Fruit fly (Drosophila melanogaster) whole organism, pupa: ENCODE data around the gene Reg-2.
A peak's percentile ranks its signal among the peaks of the same experiment; 100 is the strongest.

Source experiments
- CG10348 ChIP-seq: fragments of 200-800 bp; sonication (Bioruptor generic); IDR thresholded peaks from 2 replicates; pipeline ENCODE4 v1.3.6; 2022; ENCODE audit warnings: missing biosample characterization, missing genetic modification characterization
- CG12605 ChIP-seq: fragments of 200-800 bp; sonication (Bioruptor generic); IDR thresholded peaks from 2 replicates; pipeline ENCODE4 v1.3.6; 2022; ENCODE audit warnings: missing biosample characterization, missing genetic modification characterization
- CG13204 ChIP-seq: fragments of 200-800 bp; sonication (Bioruptor generic); optimal IDR thresholded peaks from 2 replicates; lab custom pipeline; 2018; ENCODE audit warnings: missing biosample characterization, mild to moderate bottlenecking, missing genetic modification characterization, moderate library complexity
- CG14655 ChIP-seq: fragments of 200-800 bp; sonication (Bioruptor generic); optimal IDR thresholded peaks from 3 replicates; lab custom pipeline; 2017; ENCODE audit warnings: mild to moderate bottlenecking, missing biosample characterization, missing genetic modification reagents, missing genetic modification characterization
- CG15710 ChIP-seq: fragments of 200-800 bp; sonication (Bioruptor generic); optimal IDR thresholded peaks from 2 replicates; lab custom pipeline; 2018; ENCODE audit warnings: missing biosample characterization, mild to moderate bottlenecking, missing genetic modification characterization, moderate library complexity
- CG17806 ChIP-seq: fragments of 200-800 bp; sonication (Bioruptor generic); optimal IDR thresholded peaks from 2 replicates; lab custom pipeline; 2018; ENCODE audit warnings: missing biosample characterization, mild to moderate bottlenecking, missing genetic modification characterization, moderate library complexity
- CG32121 ChIP-seq: fragments of 200-800 bp; sonication (Bioruptor generic); IDR thresholded peaks from 2 replicates; pipeline ENCODE4 v1.3.6; 2022; ENCODE audit warnings: missing biosample characterization, missing genetic modification characterization
- CG34367 ChIP-seq: fragments of 200-800 bp; sonication (Bioruptor generic); optimal IDR thresholded peaks from 2 replicates; lab custom pipeline; 2018; ENCODE audit warnings: missing biosample characterization, mild to moderate bottlenecking, missing genetic modification characterization
- CG4496 ChIP-seq: fragments of 200-800 bp; sonication (Bioruptor generic); IDR thresholded peaks from 3 replicates; pipeline ENCODE4 v1.3.6; 2022; ENCODE audit warnings: missing biosample characterization, missing genetic modification characterization
- CG8159 ChIP-seq: fragments of 200-800 bp; sonication (Bioruptor generic); optimal IDR thresholded peaks from 3 replicates; lab custom pipeline; 2018; ENCODE audit warnings: missing biosample characterization, mild to moderate bottlenecking, missing genetic modification characterization, moderate library complexity
- CG8301 ChIP-seq: fragments of 200-800 bp; sonication (Bioruptor generic); optimal IDR thresholded peaks from 2 replicates; lab custom pipeline; 2018; ENCODE audit warnings: missing biosample characterization, mild to moderate bottlenecking, missing genetic modification characterization
- CG9948 ChIP-seq: fragments of 200-800 bp; sonication (Bioruptor generic); optimal IDR thresholded peaks from 2 replicates; lab custom pipeline; 2018; ENCODE audit warnings: missing biosample characterization, mild to moderate bottlenecking, missing genetic modification characterization, moderate library complexity
- D1 ChIP-seq: fragments of 200-800 bp; sonication (Bioruptor generic); optimal IDR thresholded peaks from 2 replicates; lab custom pipeline; 2018; ENCODE audit warnings: missing biosample characterization, mild to moderate bottlenecking, missing genetic modification characterization, moderate library complexity
- EcR ChIP-seq: fragments of 200-800 bp; sonication (Bioruptor generic); optimal IDR thresholded peaks from 3 replicates; lab custom pipeline; 2019; ENCODE audit warnings: missing biosample characterization, missing genetic modification characterization, mild to moderate bottlenecking, moderate library complexity, missing genetic modification reagents
- Ets98B ChIP-seq: fragments of 200-800 bp; sonication (Bioruptor generic); IDR thresholded peaks from 2 replicates; pipeline ENCODE4 v1.3.6; 2022; ENCODE audit warnings: missing biosample characterization, missing genetic modification characterization
- Pif1A ChIP-seq: fragments of 200-800 bp; sonication (Bioruptor generic); optimal IDR thresholded peaks from 3 replicates; lab custom pipeline; 2016; ENCODE audit warnings: missing biosample characterization, missing genetic modification characterization
- Pif1B ChIP-seq: fragments of 200-800 bp; sonication (Bioruptor generic); optimal IDR thresholded peaks from 3 replicates; lab custom pipeline; 2016; ENCODE audit warnings: missing biosample characterization, missing genetic modification characterization
- Snoo ChIP-seq: fragments of 200-800 bp; sonication (Bioruptor generic); optimal IDR thresholded peaks from 3 replicates; lab custom pipeline; 2017; ENCODE audit warnings: missing biosample characterization, mild to moderate bottlenecking, missing genetic modification characterization, inconsistent platforms
- fd96Ca ChIP-seq: fragments of 200-800 bp; sonication (Bioruptor generic); IDR thresholded peaks from 3 replicates; pipeline ENCODE4 v1.3.6; 2022; ENCODE audit warnings: missing biosample characterization, missing genetic modification characterization
- gl ChIP-seq: fragments of 200-800 bp; sonication (Bioruptor generic); optimal IDR thresholded peaks from 2 replicates; lab custom pipeline; 2018; ENCODE audit warnings: missing biosample characterization, mild to moderate bottlenecking, missing genetic modification characterization
- rn ChIP-seq: fragments of 200-800 bp; sonication (Bioruptor generic); IDR thresholded peaks from 2 replicates; pipeline ENCODE4 v1.3.6; 2022; ENCODE audit warnings: missing biosample characterization, missing genetic modification characterization

Gene Reg-2

DNA sequence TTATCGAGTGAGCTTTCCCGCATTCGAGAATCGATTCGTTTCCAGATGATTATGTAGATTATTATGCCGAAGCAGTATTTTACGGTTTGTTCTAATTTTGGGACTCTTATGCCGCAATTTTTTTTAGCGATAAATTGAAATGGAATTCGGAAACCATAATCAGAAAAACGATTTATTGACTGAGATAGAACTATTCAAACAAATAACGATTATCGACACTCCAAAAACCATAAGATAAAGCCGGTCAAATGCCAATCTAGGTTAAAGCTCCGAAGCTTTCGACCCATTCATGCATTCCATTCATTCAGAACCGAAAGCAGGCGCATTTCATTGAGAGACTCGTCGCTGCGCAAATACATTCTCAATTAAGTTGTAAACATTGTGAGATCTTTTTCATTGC lies 41.2 kb upstream of the Reg-2 start:
- no peak for TF ChIP-seq Ets98B
- no peak for TF ChIP-seq CG8159 (tag; lab: Kevin White, UChicago)
- TF ChIP-seq CG15710 (tag; lab: Kevin White, UChicago), result no peak
- TF ChIP-seq CG8301 (tag; lab: Kevin White, UChicago), result no peak
- no peak for TF ChIP-seq CG10348 (GFP tag; lab: Robert Waterston, UW)
- TF ChIP-seq Pif1A (GFP tag; lab: Kevin White, UChicago), result no peak
- TF ChIP-seq Snoo (tag; lab: Kevin White, UChicago), result no peak
- no peak for TF ChIP-seq rn (GFP tag; lab: Robert Waterston, UW)
- no peak for TF ChIP-seq CG12605 (GFP tag; lab: Robert Waterston, UW)
- no peak for TF ChIP-seq D1 (tag; lab: Kevin White, UChicago)
- TF ChIP-seq CG34367, result no peak
- TF ChIP-seq, all 21 proteins: peak for 0

DNA sequence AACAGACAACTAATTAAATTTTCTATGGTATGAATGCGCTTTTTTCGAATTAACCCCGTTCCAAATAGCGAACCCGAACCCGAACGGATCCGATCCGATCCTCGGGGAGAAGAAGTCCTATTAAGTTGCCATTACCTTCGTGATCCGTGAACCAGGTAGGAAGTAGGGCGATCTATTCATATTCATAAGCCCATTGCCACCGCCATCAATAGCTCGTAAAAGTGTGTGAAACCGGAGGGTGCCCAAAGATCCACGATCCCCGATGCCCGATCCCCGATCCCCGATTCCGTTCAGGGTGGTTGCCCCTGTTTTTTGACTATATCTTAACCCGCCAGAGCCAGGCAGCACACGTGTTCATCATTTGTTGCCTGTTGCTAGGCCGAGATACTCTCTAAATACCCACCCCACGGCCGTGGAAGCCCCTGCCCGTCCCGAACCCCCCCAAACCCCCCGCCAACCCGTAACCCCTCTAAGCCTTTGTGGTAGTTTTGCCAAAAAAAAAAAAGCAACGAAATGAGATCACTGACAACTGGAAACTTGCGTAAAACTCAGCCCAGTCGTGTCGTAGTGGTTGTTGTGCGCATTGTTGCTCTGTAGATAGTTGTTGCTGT lies 39.2 kb upstream of the Reg-2 start:
- TF ChIP-seq CG14655, result no peak
- TF ChIP-seq EcR (GFP tag; lab: Kevin White, UChicago), result peak; percentile 13

DNA sequence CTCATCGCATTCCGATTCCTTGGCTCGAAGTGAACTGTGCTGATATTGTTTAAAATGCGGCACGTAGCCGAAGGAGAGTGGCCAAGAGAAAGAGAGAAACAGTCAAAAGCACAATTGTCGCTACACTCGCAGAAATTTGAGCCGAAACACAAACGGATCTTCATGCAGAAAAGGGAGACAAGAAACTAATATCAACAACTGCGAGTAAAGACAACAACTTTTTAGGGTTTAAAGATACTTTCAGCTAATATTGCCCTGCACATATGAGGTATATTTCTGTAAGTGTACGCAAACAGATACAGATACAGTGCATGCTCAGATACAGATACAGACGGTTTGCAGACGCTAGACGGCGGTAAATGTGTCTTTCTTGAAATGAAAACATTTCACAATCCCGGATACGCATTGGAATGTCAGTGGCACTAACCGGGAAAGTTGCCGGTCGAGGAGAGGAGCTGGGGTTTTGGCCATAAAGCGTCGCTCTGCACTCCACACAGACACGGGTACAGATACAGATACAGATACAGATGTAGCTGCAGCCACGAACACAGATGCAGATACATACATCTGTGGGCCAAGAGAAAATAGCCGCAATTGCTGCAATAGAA lies 37.8 kb upstream of the Reg-2 start:
- TF ChIP-seq CG13204 (GFP tag; lab: Kevin White, UChicago) (peak; percentile 53), EcR (GFP tag; lab: Kevin White, UChicago) (peak; percentile 10), CG8301 (tag; lab: Kevin White, UChicago) (peak; percentile 94), D1 (tag; lab: Kevin White, UChicago) (peak; percentile 18), CG4496 (GFP tag; lab: Robert Waterston, UW) (peak; percentile 96), CG14655 (peak; percentile 94), CG9948 (tag; lab: Kevin White, UChicago) (peak; percentile 87), Pif1A (GFP tag; lab: Kevin White, UChicago) (peak; percentile 92), CG34367 (peak; percentile 84), Pif1B (GFP tag; lab: Kevin White, UChicago) (peak; percentile 91), CG15710 (tag; lab: Kevin White, UChicago) (peak; percentile 81), CG17806 (tag; lab: Kevin White, UChicago) (peak; percentile 88), CG32121 (GFP tag; lab: Robert Waterston, UW) (peak; percentile 90), gl (tag; lab: Kevin White, UChicago) (peak; percentile 50), fd96Ca (peak; percentile 96), CG12605 (GFP tag; lab: Robert Waterston, UW) (peak; percentile 78), CG10348 (GFP tag; lab: Robert Waterston, UW) (peak; percentile 51; the same call in 1 of the 2 replicates), CG8159 (tag; lab: Kevin White, UChicago) (peak; percentile 82), rn (GFP tag; lab: Robert Waterston, UW) (peak; percentile 86), Ets98B (peak; percentile 96), Snoo (tag; lab: Kevin White, UChicago) (peak; percentile 86)

DNA sequence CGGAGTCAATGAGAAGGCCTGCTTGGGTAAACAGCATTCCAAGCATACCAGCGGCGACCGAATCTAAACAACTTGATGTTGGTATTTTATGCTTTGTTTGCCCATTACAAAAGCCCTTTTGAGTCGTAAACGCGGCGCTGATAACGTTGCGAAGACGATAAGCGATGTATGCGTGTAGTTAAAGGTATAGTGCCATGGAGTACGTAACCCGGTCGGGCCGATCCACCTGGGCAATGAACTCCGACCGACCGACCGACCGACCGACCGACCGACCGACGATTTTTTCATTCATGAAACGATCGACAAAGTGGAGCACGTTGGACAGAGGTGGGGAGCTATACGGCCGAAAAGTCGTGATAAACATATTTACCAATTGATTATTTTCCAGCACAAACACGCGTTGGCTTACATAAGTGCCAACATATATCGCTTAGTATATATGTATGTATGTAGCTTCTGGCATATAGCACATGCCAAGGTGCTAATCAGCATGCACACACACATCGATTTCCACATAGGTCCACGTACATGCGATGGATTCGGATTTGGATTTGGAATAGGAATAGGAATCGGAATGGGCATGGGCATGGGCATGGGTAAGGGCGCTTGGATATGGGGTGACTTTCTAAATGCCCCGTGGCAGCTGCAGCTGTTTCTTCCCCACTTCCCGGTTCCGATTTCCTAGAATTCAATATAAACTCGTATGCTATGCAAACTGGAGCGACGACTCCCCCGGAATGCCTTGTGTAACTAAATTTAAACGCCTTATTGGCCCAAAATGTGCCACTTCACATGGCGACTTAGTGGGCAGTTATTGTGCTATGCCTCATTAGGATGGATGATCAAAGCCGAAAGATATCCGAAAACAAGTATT lies 36.7 kb upstream of the Reg-2 start:
- no peak for TF ChIP-seq CG4496 (GFP tag; lab: Robert Waterston, UW)
- TF ChIP-seq EcR (GFP tag; lab: Kevin White, UChicago), result peak; percentile 67

DNA sequence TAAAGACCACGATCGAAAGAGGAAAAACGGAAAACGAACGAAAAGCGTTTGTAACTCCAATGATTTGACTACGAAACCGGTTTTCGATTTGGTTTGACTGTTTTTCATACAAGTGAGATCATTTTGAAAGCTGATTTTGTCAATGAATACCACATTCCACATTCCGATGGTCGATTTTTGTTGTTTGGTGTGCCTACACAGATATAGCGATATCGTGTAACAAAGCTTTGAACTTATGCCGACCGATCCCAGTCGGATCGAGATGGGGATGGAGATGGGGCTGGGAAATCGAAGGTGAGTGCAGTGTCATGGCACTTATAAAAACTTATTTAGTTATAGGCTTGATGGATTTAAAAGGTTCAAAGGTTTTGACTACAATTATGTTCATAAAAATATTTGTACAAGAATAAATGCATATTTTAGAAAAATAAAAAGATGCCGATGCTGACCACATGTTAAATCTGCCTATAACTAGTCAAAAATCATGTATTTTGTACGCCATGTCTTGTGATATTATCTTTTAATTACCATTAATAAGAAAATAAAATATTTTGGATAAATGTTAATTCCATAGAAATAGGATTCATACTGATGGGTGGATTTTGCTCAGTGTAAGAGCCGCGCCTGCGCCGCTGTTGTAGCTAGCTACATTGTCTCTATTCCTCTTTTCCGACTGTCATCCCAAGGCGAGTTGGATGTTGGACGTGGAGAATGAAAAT lies 35.9 kb upstream of the Reg-2 start:
- TF ChIP-seq CG15710 (tag; lab: Kevin White, UChicago), result peak; percentile 39
- peak; percentile 23 for TF ChIP-seq CG34367
- TF ChIP-seq CG13204 (GFP tag; lab: Kevin White, UChicago), result no peak
- no peak for TF ChIP-seq Snoo (tag; lab: Kevin White, UChicago)
- peak; percentile 65 for TF ChIP-seq CG8159 (tag; lab: Kevin White, UChicago)
- no peak for TF ChIP-seq D1 (tag; lab: Kevin White, UChicago)
- TF ChIP-seq CG9948 (tag; lab: Kevin White, UChicago), result peak; percentile 52
- peak; percentile 58 for TF ChIP-seq CG14655
- no peak for TF ChIP-seq CG4496 (GFP tag; lab: Robert Waterston, UW)
- TF ChIP-seq rn (GFP tag; lab: Robert Waterston, UW), result no peak
- no peak for TF ChIP-seq CG10348 (GFP tag; lab: Robert Waterston, UW)
- TF ChIP-seq Pif1A (GFP tag; lab: Kevin White, UChicago), result peak; percentile 0
- TF ChIP-seq Ets98B, result no peak
- no peak for TF ChIP-seq gl (tag; lab: Kevin White, UChicago)
- no peak for TF ChIP-seq EcR (GFP tag; lab: Kevin White, UChicago)
- TF ChIP-seq CG17806 (tag; lab: Kevin White, UChicago), result peak; percentile 63
- TF ChIP-seq Pif1B (GFP tag; lab: Kevin White, UChicago), result peak; percentile 16
- no peak for TF ChIP-seq fd96Ca
- TF ChIP-seq CG12605 (GFP tag; lab: Robert Waterston, UW), result no peak
- TF ChIP-seq CG8301 (tag; lab: Kevin White, UChicago), result peak; percentile 51
- no peak for TF ChIP-seq CG32121 (GFP tag; lab: Robert Waterston, UW)
